Worm (Caenorhabditis elegans): Measurements from ENCODE around the gene arrd-24.
A peak's percentile ranks its signal among the peaks of the same experiment; 100 is the strongest.

DNA sequence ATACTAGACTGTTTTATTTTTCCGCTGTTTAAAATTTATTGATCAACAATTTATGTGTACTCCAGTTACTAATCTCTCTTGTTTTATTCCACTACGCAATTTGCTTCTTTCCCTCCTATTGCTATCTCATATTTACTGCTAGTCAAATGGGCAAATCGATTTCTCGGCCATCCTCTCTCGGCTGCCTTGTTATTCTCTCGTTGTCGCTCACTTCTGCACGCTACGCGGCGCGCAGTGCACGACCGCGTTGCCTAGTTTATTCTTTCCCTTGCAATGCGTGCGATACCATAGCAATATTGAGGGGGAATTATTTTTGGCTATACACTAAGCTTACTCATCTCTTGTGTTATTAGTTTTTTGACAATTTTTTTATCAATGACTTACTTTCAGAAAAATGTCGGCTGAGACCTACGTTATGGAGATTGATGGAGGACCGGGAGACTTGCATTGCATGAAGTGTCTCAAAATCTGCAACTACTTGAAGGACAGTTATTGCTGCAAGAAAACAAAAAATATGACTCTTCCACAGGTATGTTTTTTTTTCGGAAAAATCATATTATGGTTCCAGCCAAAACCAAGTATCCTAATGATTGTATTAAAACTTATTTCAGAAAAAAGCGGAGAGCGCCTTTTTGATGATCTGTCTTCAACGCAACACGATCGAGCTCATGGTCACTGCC, 2.7 kb downstream of the arrd-24 start, which contains the start of gene F48F7.6:
- TF ChIP-seq sea-1 (GFP tag; conservative IDR thresholded peaks at IDR 0.05): no peak
- no peak for TF ChIP-seq hmbx-1 (tag; optimal IDR thresholded peaks at IDR 0.05)
- TF ChIP-seq ceh-36 (tag; optimal IDR thresholded peaks at IDR 0.05): no peak
- TF ChIP-seq hnd-1 (tag; optimal IDR thresholded peaks at IDR 0.05): no peak
- no peak for TF ChIP-seq ama-1 (optimal IDR thresholded peaks at IDR 0.05)
- TF ChIP-seq ceh-13 (GFP tag; optimal IDR thresholded peaks at IDR 0.05): no peak
- peak; percentile 50 for TF ChIP-seq F13C5.2 (tag; optimal IDR thresholded peaks at IDR 0.05)
- no peak for TF ChIP-seq tbx-11 (GFP tag; IDR thresholded peaks at IDR 0.05)
